Fruit fly (Drosophila melanogaster) whole organism, embryonic: ENCODE results near the gene CG12702.

Experiments used
- BEAF-32 ChIP-seq: fragments of 200-800 bp; sonication (Bioruptor generic); optimal IDR thresholded peaks from 3 replicates; lab custom pipeline; 2017; ENCODE audit warnings: missing biosample characterization, missing genetic modification characterization, mild to moderate bottlenecking, moderate library complexity, missing genetic modification reagents
- Bgb ChIP-seq: fragments of 200-800 bp; sonication (Bioruptor generic); IDR thresholded peaks from 2 replicates; pipeline ENCODE4 v1.3.6; 2022; ENCODE audit warnings: missing biosample characterization, missing genetic modification characterization; ENCODE audit not compliant: partially characterized antibody
- CG10654 ChIP-seq: fragments of 200-800 bp; sonication (Bioruptor generic); optimal IDR thresholded peaks from 2 replicates; lab custom pipeline; 2016; ENCODE audit warnings: missing biosample characterization, missing genetic modification characterization
- CG12659 ChIP-seq: fragments of 200-800 bp; sonication (Bioruptor generic); optimal IDR thresholded peaks from 3 replicates; lab custom pipeline; 2017; ENCODE audit warnings: mild to moderate bottlenecking, missing biosample characterization, missing genetic modification reagents, missing genetic modification characterization
- CG14441 ChIP-seq: fragments of 200-800 bp; sonication (Bioruptor generic); IDR thresholded peaks from 2 replicates; pipeline ENCODE4 v1.3.6; 2022; ENCODE audit warnings: missing biosample characterization, missing genetic modification characterization
- CG1603 ChIP-seq: fragments of 200-800 bp; sonication (Bioruptor generic); optimal IDR thresholded peaks from 2 replicates; lab custom pipeline; 2019; ENCODE audit warnings: missing biosample characterization, mild to moderate bottlenecking, missing genetic modification characterization, moderate library complexity
- CG17186 ChIP-seq: fragments of 200-800 bp; sonication (Bioruptor generic); optimal IDR thresholded peaks from 3 replicates; lab custom pipeline; 2017; ENCODE audit warnings: missing biosample characterization, missing genetic modification reagents, missing genetic modification characterization
- CG17385 ChIP-seq: fragments of 200-800 bp; sonication (Bioruptor generic); optimal IDR thresholded peaks from 3 replicates; lab custom pipeline; 2018; ENCODE audit warnings: missing biosample characterization, mild to moderate bottlenecking, missing genetic modification characterization
- CG17829 ChIP-seq: fragments of 200-800 bp; optimal IDR thresholded peaks from 2 replicates; lab custom pipeline; 2019; ENCODE audit warnings: missing biosample characterization, mild to moderate bottlenecking, missing genetic modification characterization, moderate library complexity
- CG31365 ChIP-seq: fragments of 200-800 bp; sonication (Bioruptor generic); optimal IDR thresholded peaks from 2 replicates; lab custom pipeline; 2018; ENCODE audit warnings: missing biosample characterization, mild to moderate bottlenecking, missing genetic modification characterization
- CG6272 ChIP-seq: fragments of 200-800 bp; sonication (Bioruptor generic); IDR thresholded peaks from 2 replicates; pipeline ENCODE4 v1.3.6; 2022; ENCODE audit warnings: missing biosample characterization, missing genetic modification characterization
- CG7786 ChIP-seq: fragments of 200-800 bp; sonication (Bioruptor generic); optimal IDR thresholded peaks from 2 replicates; lab custom pipeline; 2016; ENCODE audit warnings: missing biosample characterization, missing genetic modification characterization
- CG8765 ChIP-seq: fragments of 200-800 bp; sonication (Bioruptor generic); IDR thresholded peaks from 2 replicates; pipeline ENCODE4 v1.3.6; 2022; ENCODE audit warnings: missing biosample characterization, missing genetic modification characterization
- Dbx ChIP-seq: fragments of 200-800 bp; sonication (Bioruptor generic); IDR thresholded peaks from 3 replicates; pipeline ENCODE4 v1.3.6; 2022; ENCODE audit warnings: missing biosample characterization, missing genetic modification characterization
- Dp ChIP-seq: fragments of 200-800 bp; sonication (Bioruptor generic); optimal IDR thresholded peaks from 2 replicates; lab custom pipeline; 2018; ENCODE audit warnings: missing biosample characterization, mild to moderate bottlenecking, missing genetic modification characterization, moderate library complexity
- E2f2 ChIP-seq: fragments of 200-800 bp; sonication (Bioruptor generic); IDR thresholded peaks from 2 replicates; pipeline ENCODE4 v1.3.6; 2022; ENCODE audit warnings: missing biosample characterization, missing genetic modification characterization
- ERR ChIP-seq: fragments of 200-800 bp; sonication (Bioruptor generic); optimal IDR thresholded peaks from 2 replicates; lab custom pipeline; 2016; ENCODE audit warnings: missing biosample characterization, missing genetic modification characterization
- Eip74EF ChIP-seq, 2 experiments: fragments of 200-800 bp in 1 of 2; fragments of >200 bp in 1 of 2; sonication (Bioruptor generic) in 1 of 2; optimal IDR thresholded peaks; 2 replicates each; lab custom pipeline; 2017 to 2019; ENCODE audit warnings: missing biosample characterization in 2 of 2, missing genetic modification characterization in 2 of 2, mild to moderate bottlenecking in 1 of 2, moderate library complexity in 1 of 2
- Ets97D ChIP-seq: fragments of 200-800 bp; sonication (Bioruptor generic); optimal IDR thresholded peaks from 3 replicates; lab custom pipeline; 2016; ENCODE audit warnings: missing biosample characterization, missing genetic modification characterization
- MBD-R2 ChIP-seq: fragments of 200-800 bp; sonication (Bioruptor generic); IDR thresholded peaks from 2 replicates; pipeline ENCODE4 v1.3.6; 2022; ENCODE audit warnings: missing biosample characterization, missing genetic modification characterization
- MTF-1 ChIP-seq: fragments of 200-800 bp; sonication (Bioruptor generic); optimal IDR thresholded peaks from 2 replicates; lab custom pipeline; 2018; ENCODE audit warnings: missing biosample characterization, mild to moderate bottlenecking, missing genetic modification characterization, borderline replicate concordance
- Myb ChIP-seq: fragments of 200-800 bp; sonication (Bioruptor generic); optimal IDR thresholded peaks from 2 replicates; lab custom pipeline; 2016; ENCODE audit warnings: missing biosample characterization, missing genetic modification characterization
- Rfx ChIP-seq: fragments of 200-800 bp; sonication (Bioruptor generic); IDR thresholded peaks from 2 replicates; pipeline ENCODE4 v1.3.6; 2022; ENCODE audit warnings: missing biosample characterization, missing genetic modification characterization
- chn ChIP-seq: fragments of 200-800 bp; sonication (Bioruptor generic); optimal IDR thresholded peaks from 2 replicates; lab custom pipeline; 2016; ENCODE audit warnings: missing biosample characterization, missing genetic modification characterization
- croc ChIP-seq: fragments of 200-800 bp; sonication (Bioruptor generic); conservative IDR thresholded peaks from 3 replicates; pipeline ENCODE4 v1.3.6; 2022; ENCODE audit warnings: missing biosample characterization, missing genetic modification characterization
- crp ChIP-seq, 2 experiments: fragments of 200-800 bp; sonication (Bioruptor generic); optimal IDR thresholded peaks; 2 replicates in 1 of 2; 3 replicates in 1 of 2; lab custom pipeline; 2017; ENCODE audit warnings: missing biosample characterization in 2 of 2, missing genetic modification characterization in 2 of 2, mild to moderate bottlenecking in 1 of 2, moderate library complexity in 1 of 2
- dysf ChIP-seq: fragments of 200-800 bp; sonication (Bioruptor generic); IDR thresholded peaks from 3 replicates; pipeline ENCODE4 v1.3.6; 2022; ENCODE audit warnings: missing biosample characterization, missing genetic modification characterization
- ewg ChIP-seq: fragments of 200-800 bp; sonication (Bioruptor generic); optimal IDR thresholded peaks from 3 replicates; lab custom pipeline; 2017; ENCODE audit warnings: mild to moderate bottlenecking, missing biosample characterization, missing genetic modification reagents, missing genetic modification characterization
- eyg ChIP-seq: fragments of 200-800 bp; sonication (Bioruptor generic); optimal IDR thresholded peaks from 3 replicates; lab custom pipeline; 2016; ENCODE audit warnings: missing biosample characterization, missing genetic modification characterization
- fu2 ChIP-seq: fragments of 200-800 bp; sonication (Bioruptor generic); optimal IDR thresholded peaks from 2 replicates; lab custom pipeline; 2016; ENCODE audit warnings: missing biosample characterization, missing genetic modification characterization
- hkb ChIP-seq, 2 experiments: fragments of 200-800 bp in 1 of 2; fragments of >200 bp in 1 of 2; sonication (Bioruptor generic) in 1 of 2; IDR thresholded peaks in 1 of 2; optimal IDR thresholded peaks in 1 of 2; 2 replicates each; pipeline versions ENCODE4 v1.3.6 to Lab custom; 2017 to 2022; ENCODE audit warnings: missing biosample characterization in 1 of 2, missing genetic modification characterization in 1 of 2
- ken ChIP-seq: fragments of 200-800 bp; sonication (Bioruptor generic); IDR thresholded peaks from 3 replicates; pipeline ENCODE4 v1.3.6; 2022; ENCODE audit warnings: missing biosample characterization, missing genetic modification characterization
- nau ChIP-seq: fragments of 200-800 bp; sonication (Bioruptor generic); optimal IDR thresholded peaks from 3 replicates; lab custom pipeline; 2017; ENCODE audit warnings: missing biosample characterization, mild to moderate bottlenecking, missing genetic modification characterization, missing genetic modification reagents
- org-1 ChIP-seq: fragments of 200-800 bp; sonication (Bioruptor generic); optimal IDR thresholded peaks from 2 replicates; lab custom pipeline; 2017; ENCODE audit warnings: missing biosample characterization, missing genetic modification characterization
- pfk ChIP-seq: fragments of 200-800 bp; sonication (Bioruptor generic); optimal IDR thresholded peaks from 2 replicates; lab custom pipeline; 2018; ENCODE audit warnings: missing biosample characterization, mild to moderate bottlenecking, missing genetic modification characterization, moderate library complexity
- pzg ChIP-seq: fragments of 200-800 bp; sonication (Bioruptor generic); optimal IDR thresholded peaks from 3 replicates; lab custom pipeline; 2018; ENCODE audit warnings: missing biosample characterization, mild to moderate bottlenecking, missing genetic modification characterization, moderate library complexity
- ranshi ChIP-seq: fragments of 200-800 bp; sonication (Bioruptor generic); IDR thresholded peaks from 2 replicates; pipeline ENCODE4 v1.3.6; 2022; ENCODE audit warnings: missing biosample characterization, missing genetic modification characterization
- shn ChIP-seq: fragments of 200-800 bp; sonication (Bioruptor generic); optimal IDR thresholded peaks from 3 replicates; lab custom pipeline; 2016; ENCODE audit warnings: missing biosample characterization, missing genetic modification characterization
- sisA ChIP-seq: fragments of 200-800 bp; sonication (Bioruptor generic); IDR thresholded peaks from 2 replicates; pipeline ENCODE4 v1.3.6; 2022; ENCODE audit warnings: missing biosample characterization, missing genetic modification characterization
- sna ChIP-seq: fragments of 200-800 bp; sonication (Bioruptor generic); IDR thresholded peaks from 2 replicates; pipeline ENCODE4 v1.3.6; 2022; ENCODE audit warnings: missing biosample characterization, missing genetic modification characterization; ENCODE audit not compliant: partially characterized antibody
- so ChIP-seq: fragments of 200-800 bp; sonication (Bioruptor generic); IDR thresholded peaks from 3 replicates; pipeline ENCODE4 v1.3.6; 2022; ENCODE audit warnings: missing biosample characterization, missing genetic modification characterization
- sr ChIP-seq: fragments of 200-800 bp; sonication (Bioruptor generic); IDR thresholded peaks from 3 replicates; pipeline ENCODE4 v1.3.6; 2022; ENCODE audit warnings: missing biosample characterization, missing genetic modification characterization
- stwl ChIP-seq: fragments of 200-800 bp; sonication (Bioruptor generic); optimal IDR thresholded peaks from 3 replicates; lab custom pipeline; 2018; ENCODE audit warnings: missing biosample characterization, mild to moderate bottlenecking, missing genetic modification characterization, moderate library complexity
- sug ChIP-seq: fragments of 200-800 bp; optimal IDR thresholded peaks from 2 replicates; lab custom pipeline; 2019; ENCODE audit warnings: missing biosample characterization, mild to moderate bottlenecking, missing genetic modification characterization, moderate library complexity
- tna ChIP-seq: fragments of 200-800 bp; sonication (Bioruptor generic); IDR thresholded peaks from 2 replicates; pipeline ENCODE4 v1.3.6; 2022; ENCODE audit warnings: missing biosample characterization, missing genetic modification characterization; ENCODE audit not compliant: partially characterized antibody
- unc-4 ChIP-seq: fragments of 200-800 bp; sonication (Bioruptor generic); IDR thresholded peaks from 2 replicates; pipeline ENCODE4 v1.3.6; 2022; ENCODE audit warnings: missing biosample characterization, missing genetic modification characterization; ENCODE audit not compliant: partially characterized antibody

The CG12702 gene

DNA sequence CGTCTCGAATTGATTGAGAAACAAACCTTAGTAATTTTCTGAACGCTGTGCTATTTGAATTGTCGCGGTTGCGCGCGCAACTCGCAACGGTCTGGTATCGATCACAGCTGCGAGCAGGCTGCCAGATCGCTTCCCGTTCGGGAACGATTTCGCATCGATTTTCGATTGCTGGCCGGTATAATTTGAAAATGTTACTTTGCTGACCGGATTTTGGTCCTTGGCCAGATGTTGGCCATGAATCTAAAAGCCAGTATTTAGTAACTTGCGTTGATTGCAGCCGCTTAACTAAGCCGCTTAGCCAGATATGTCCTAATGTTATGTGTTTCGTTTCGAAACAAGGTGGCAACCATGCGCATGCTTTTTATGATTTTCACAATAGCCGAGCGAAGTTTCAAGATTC is 16.1 kb downstream of the CG12702 start (continued):
- TF ChIP-seq stwl (tag; lab: Kevin White, UChicago) = peak; percentile 19
- no peak for TF ChIP-seq ERR
- peak; percentile 35 for TF ChIP-seq sug
- TF ChIP-seq CG1603 = peak; percentile 68
- peak; percentile 41 for TF ChIP-seq Ets97D (GFP tag; lab: Kevin White, UChicago)
- TF ChIP-seq CG17829 = peak; percentile 11
- TF ChIP-seq CG14441 (GFP tag; lab: Robert Waterston, UW) = no peak
- TF ChIP-seq Eip74EF (GFP tag; optimal IDR thresholded peaks at IDR 0.05; lab: Kevin White, UChicago) = no peak
- no peak for TF ChIP-seq fu2 (GFP tag; lab: Kevin White, UChicago)
- TF ChIP-seq BEAF-32 (GFP tag; lab: Kevin White, UChicago) = peak; percentile 64
- peak; percentile 5 for TF ChIP-seq shn (GFP tag; lab: Kevin White, UChicago)
- no peak for TF ChIP-seq CG31365 (tag; lab: Kevin White, UChicago)
- peak; percentile 93 for TF ChIP-seq Myb
- TF ChIP-seq sna (GFP tag; lab: Robert Waterston, UW) = peak; percentile 44; the same call in 1 of the 2 replicates
- peak in 1 of 2 experiments; percentile 59 for TF ChIP-seq crp (GFP tag; optimal IDR thresholded peaks at IDR 0.05; lab: Kevin White, UChicago)
- TF ChIP-seq chn = no peak
- TF ChIP-seq unc-4 (GFP tag; lab: Robert Waterston, UW) = peak; percentile 51
- TF ChIP-seq ewg = peak; percentile 22
- TF ChIP-seq ken = no peak
- TF ChIP-seq org-1 = no peak
- TF ChIP-seq pfk (GFP tag; lab: Kevin White, UChicago) = no peak
- TF ChIP-seq MTF-1 = no peak
- TF ChIP-seq CG8765 (GFP tag; lab: Robert Waterston, UW) = no peak
- TF ChIP-seq Dp (GFP tag; lab: Kevin White, UChicago) = peak; percentile 93
- peak; percentile 62 for TF ChIP-seq MBD-R2 (GFP tag; lab: Robert Waterston, UW)
- peak; percentile 68 for TF ChIP-seq CG17186
- TF ChIP-seq tna = no peak
- no peak for TF ChIP-seq CG10654
- no peak for TF ChIP-seq nau (GFP tag; lab: Kevin White, UChicago)
- peak; percentile 35; the same call in 1 of the 2 replicates for TF ChIP-seq Bgb (GFP tag; lab: Robert Waterston, UW)
- TF ChIP-seq hkb (optimal IDR thresholded peaks at IDR 0.05; lab: Kevin White, UChicago) = peak; percentile 79
- TF ChIP-seq hkb (GFP tag; IDR thresholded peaks at IDR 0.05; lab: Robert Waterston, UW) = no peak
- TF ChIP-seq E2f2 (GFP tag; lab: Robert Waterston, UW) = peak; percentile 97
- TF ChIP-seq pzg (GFP tag; lab: Kevin White, UChicago) = peak; percentile 82

- TF ChIP-seq CG7786 (GFP tag; lab: Kevin White, UChicago) = no peak
- TF ChIP-seq CG12659 = no peak
- TF ChIP-seq CG17385 (GFP tag; lab: Kevin White, UChicago) = no peak
- no peak for TF ChIP-seq so (GFP tag; lab: Robert Waterston, UW)
- no peak for TF ChIP-seq CG8765 (GFP tag; lab: Robert Waterston, UW)
- no peak for TF ChIP-seq sisA
- TF ChIP-seq ranshi = no peak
- TF ChIP-seq Rfx (GFP tag; lab: Robert Waterston, UW) = no peak
- no peak for TF ChIP-seq eyg (GFP tag; lab: Kevin White, UChicago)
- no peak for TF ChIP-seq dysf
- TF ChIP-seq MTF-1 = no peak
- TF ChIP-seq CG6272 (GFP tag; lab: Robert Waterston, UW) = no peak
- TF ChIP-seq sr (GFP tag; lab: Robert Waterston, UW) = no peak
- TF ChIP-seq croc (GFP tag; lab: Robert Waterston, UW) = no peak
- no peak for TF ChIP-seq Dbx (GFP tag; lab: Robert Waterston, UW)
Measured at dm6 chrX:19748014-19748413, 16.7 kb downstream of the CG12702 start, which contains the start of gene Alr. Gene Alr (plus strand): TSS chrX:19748314.
